Fruit fly (Drosophila melanogaster) whole organism, wandering third instar larva: Measurements from ENCODE around the gene Rchy1.

ENCODE experiments used
- Abd-B ChIP-seq: fragments of >200 bp; optimal IDR thresholded peaks from 2 replicates; lab custom pipeline; 2017; ENCODE audit warnings: missing biosample characterization, missing genetic modification characterization
- CG32264 ChIP-seq: fragments of 200-800 bp; sonication (Bioruptor generic); optimal IDR thresholded peaks from 2 replicates; lab custom pipeline; 2016; ENCODE audit warnings: missing biosample characterization, missing genetic modification characterization
- CG9705 ChIP-seq: fragments of 200-800 bp; sonication (Bioruptor generic); optimal IDR thresholded peaks from 2 replicates; lab custom pipeline; 2018; ENCODE audit warnings: missing biosample characterization, mild to moderate bottlenecking, missing genetic modification characterization
- CrebA ChIP-seq: fragments of 200-800 bp; sonication (Bioruptor generic); optimal IDR thresholded peaks from 2 replicates; lab custom pipeline; 2016; ENCODE audit warnings: missing biosample characterization, mild to moderate bottlenecking, missing genetic modification characterization, borderline replicate concordance
- Dfd ChIP-seq: fragments of >200 bp; optimal IDR thresholded peaks from 2 replicates; lab custom pipeline; 2017; ENCODE audit warnings: missing biosample characterization, missing genetic modification characterization
- Dif ChIP-seq: fragments of 200-275, 200-300 bp; sonication (Bioruptor generic); optimal IDR thresholded peaks from 2 replicates; lab custom pipeline; 2018; ENCODE audit warnings: missing biosample characterization, missing genetic modification characterization; ENCODE audit not compliant: partially characterized antibody
- GATAd ChIP-seq: sonication (Bioruptor generic); optimal IDR thresholded peaks from 2 replicates; lab custom pipeline; 2016; ENCODE audit warnings: missing biosample characterization, missing genetic modification characterization
- HLH106 ChIP-seq: fragments of 200-800 bp; optimal IDR thresholded peaks from 3 replicates; lab custom pipeline; 2019; ENCODE audit warnings: missing biosample characterization, mild to moderate bottlenecking, missing genetic modification characterization, moderate library complexity
- Hnf4 ChIP-seq: fragments of 200-800 bp; sonication (Bioruptor generic); optimal IDR thresholded peaks from 2 replicates; lab custom pipeline; 2016; ENCODE audit warnings: missing biosample characterization, mild to moderate bottlenecking, missing genetic modification characterization
- Hr78 ChIP-seq: fragments of >200 bp; optimal IDR thresholded peaks from 2 replicates; lab custom pipeline; 2017; ENCODE audit warnings: missing biosample characterization, missing genetic modification characterization
- Hr83 ChIP-seq: fragments of 200-300 bp; sonication (Bioruptor generic); optimal IDR thresholded peaks from 2 replicates; lab custom pipeline; 2016; ENCODE audit warnings: missing biosample characterization, mild to moderate bottlenecking, missing genetic modification characterization, moderate library complexity; ENCODE audit not compliant: poor library complexity, severe bottlenecking
- Jra ChIP-seq: sonication (Bioruptor generic); optimal IDR thresholded peaks from 2 replicates; lab custom pipeline; 2016; ENCODE audit warnings: missing biosample characterization, missing genetic modification characterization
- Mio ChIP-seq: sonication (Bioruptor generic); optimal IDR thresholded peaks from 2 replicates; lab custom pipeline; 2016; ENCODE audit warnings: missing biosample characterization, missing genetic modification characterization
- N ChIP-seq: fragments of >200 bp; optimal IDR thresholded peaks from 2 replicates; lab custom pipeline; 2018; ENCODE audit warnings: missing biosample characterization, missing external identifiers, missing genetic modification characterization
- OdsH ChIP-seq: fragments of 200-800 bp; sonication (Bioruptor generic); optimal IDR thresholded peaks from 2 replicates; lab custom pipeline; 2016; ENCODE audit warnings: missing biosample characterization, mild to moderate bottlenecking, missing genetic modification characterization
- Rel ChIP-seq, 2 experiments: fragments of 200-800 bp; sonication (Bioruptor generic) in 1 of 2; optimal IDR thresholded peaks; 2 replicates in 1 of 2; 3 replicates in 1 of 2; lab custom pipeline; 2016 to 2019; ENCODE audit warnings: mild to moderate bottlenecking in 2 of 2, missing biosample characterization in 2 of 2, missing genetic modification characterization in 2 of 2, moderate library complexity in 1 of 2
- Sp1 ChIP-seq: fragments of 200-800 bp; sonication (Bioruptor generic); optimal IDR thresholded peaks from 3 replicates; lab custom pipeline; 2019; ENCODE audit warnings: missing biosample characterization, mild to moderate bottlenecking, missing genetic modification characterization, moderate library complexity
- br ChIP-seq: fragments of 200-800 bp; sonication (Bioruptor generic); optimal IDR thresholded peaks from 2 replicates; lab custom pipeline; 2016; ENCODE audit warnings: missing biosample characterization, missing genetic modification characterization
- brk ChIP-seq: fragments of 200-800 bp; sonication (Bioruptor generic); optimal IDR thresholded peaks from 2 replicates; lab custom pipeline; 2016; ENCODE audit warnings: missing biosample characterization, mild to moderate bottlenecking, missing genetic modification characterization
- dl ChIP-seq, 2 experiments: fragments of 175-275, 200-275 bp in 1 of 2; fragments of 200-275 bp in 1 of 2; sonication (Bioruptor generic); optimal IDR thresholded peaks; lab custom pipeline; 2018; ENCODE audit warnings: mild to moderate bottlenecking in 2 of 2, missing biosample characterization in 2 of 2, missing genetic modification characterization in 2 of 2, moderate library complexity in 2 of 2; ENCODE audit not compliant: partially characterized antibody in 2 of 2, insufficient read depth in 1 of 2
- dsf ChIP-seq: sonication (Bioruptor generic); optimal IDR thresholded peaks from 2 replicates; lab custom pipeline; 2016; ENCODE audit warnings: missing biosample characterization, missing genetic modification characterization, borderline replicate concordance
- ey ChIP-seq: fragments of 200-800 bp; sonication (Bioruptor generic); optimal IDR thresholded peaks from 2 replicates; lab custom pipeline; 2016; ENCODE audit warnings: missing biosample characterization, missing genetic modification characterization
- foxo ChIP-seq, 2 experiments: fragments of 200-800 bp; sonication (Bioruptor generic); optimal IDR thresholded peaks; 2 replicates in 1 of 2; 3 replicates in 1 of 2; lab custom pipeline; 2016 to 2017; ENCODE audit warnings: missing biosample characterization in 2 of 2, missing genetic modification characterization in 2 of 2
- fru ChIP-seq: fragments of 200-800 bp; sonication (Bioruptor generic); optimal IDR thresholded peaks from 3 replicates; lab custom pipeline; 2016; ENCODE audit warnings: missing biosample characterization, mild to moderate bottlenecking, missing genetic modification characterization
- h ChIP-seq: fragments of 200-800 bp; sonication (Bioruptor generic); optimal IDR thresholded peaks from 3 replicates; lab custom pipeline; 2016; ENCODE audit warnings: missing biosample characterization, mild to moderate bottlenecking, missing genetic modification characterization
- jim ChIP-seq: fragments of 175-275, 200-325 bp; sonication (Bioruptor generic); optimal IDR thresholded peaks from 2 replicates; lab custom pipeline; 2016; ENCODE audit warnings: missing biosample characterization, mild to moderate bottlenecking, missing genetic modification characterization
- lola ChIP-seq: fragments of >200 bp; optimal IDR thresholded peaks from 2 replicates; lab custom pipeline; 2017; ENCODE audit warnings: missing biosample characterization, missing genetic modification characterization
- pan ChIP-seq: fragments of >200 bp; optimal IDR thresholded peaks from 2 replicates; lab custom pipeline; 2017
- psq ChIP-seq: fragments of 200-800 bp; sonication (Bioruptor generic); optimal IDR thresholded peaks from 3 replicates; lab custom pipeline; 2017; ENCODE audit warnings: missing biosample characterization, mild to moderate bottlenecking, missing genetic modification characterization, moderate library complexity
- rgr ChIP-seq: fragments of 200-800 bp; sonication (Bioruptor generic); optimal IDR thresholded peaks from 3 replicates; lab custom pipeline; 2016; ENCODE audit warnings: missing biosample characterization, mild to moderate bottlenecking, missing genetic modification characterization
- sage ChIP-seq: fragments of 200-800 bp; sonication (Bioruptor generic); optimal IDR thresholded peaks from 2 replicates; lab custom pipeline; 2016; ENCODE audit warnings: missing biosample characterization, mild to moderate bottlenecking, missing genetic modification characterization
- sv ChIP-seq: fragments of 200-800 bp; sonication (Bioruptor generic); optimal IDR thresholded peaks from 3 replicates; lab custom pipeline; 2016; ENCODE audit warnings: missing biosample characterization, missing genetic modification characterization
- tai ChIP-seq: sonication (Bioruptor generic); optimal IDR thresholded peaks from 2 replicates; lab custom pipeline; 2016; ENCODE audit warnings: missing biosample characterization, missing genetic modification characterization
- usp ChIP-seq: fragments of >200 bp; optimal IDR thresholded peaks from 2 replicates; lab custom pipeline; 2017; ENCODE audit warnings: missing biosample characterization, missing genetic modification characterization
- woc ChIP-seq: sonication (Bioruptor generic); optimal IDR thresholded peaks from 2 replicates; lab custom pipeline; 2016; ENCODE audit warnings: missing biosample characterization, mild to moderate bottlenecking, missing genetic modification characterization

Gene Rchy1

dm6 chr2L:6465497-6465896, at the start of gene Rchy1:
Rchy1 (minus strand) TSS chr2L:6465669.
- no peak for TF ChIP-seq CrebA
- TF ChIP-seq Dif (GFP tag; lab: Kevin White, UChicago): no peak
- no peak for TF ChIP-seq Mio (GFP tag; lab: Kevin White, UChicago)
- no peak for TF ChIP-seq Hr78 (GFP tag; lab: Kevin White, UChicago)
- no peak for TF ChIP-seq foxo (GFP tag; optimal IDR thresholded peaks at IDR 0.05; lab: Kevin White, UChicago)
- TF ChIP-seq rgr: peak; percentile 49
- no peak for TF ChIP-seq lola
- no peak for TF ChIP-seq Jra
- TF ChIP-seq Abd-B (GFP tag; lab: Kevin White, UChicago): no peak
- peak; percentile 35 for TF ChIP-seq h (GFP tag; lab: Kevin White, UChicago)
- no peak for TF ChIP-seq Dfd (GFP tag; lab: Kevin White, UChicago)
- no peak for TF ChIP-seq psq (GFP tag; lab: Kevin White, UChicago)
- no peak for TF ChIP-seq CG9705 (GFP tag; lab: Kevin White, UChicago)
- no peak for TF ChIP-seq tai
- TF ChIP-seq ey (GFP tag; lab: Kevin White, UChicago): no peak
- TF ChIP-seq Hr83 (GFP tag; lab: Kevin White, UChicago): peak; percentile 45
- TF ChIP-seq woc (GFP tag; lab: Kevin White, UChicago): no peak
- no peak for TF ChIP-seq Hnf4 (GFP tag; lab: Kevin White, UChicago)
- no peak for TF ChIP-seq dl (GFP tag; optimal IDR thresholded peaks at IDR 0.05; lab: Kevin White, UChicago; ENCODE audit: insufficient read depth in 1 of 2, partially characterized antibody in 2 of 2)
- TF ChIP-seq HLH106 (tag; lab: Kevin White, UChicago): no peak
- no peak for TF ChIP-seq sv
- TF ChIP-seq dsf (GFP tag; lab: Kevin White, UChicago): no peak
- no peak for TF ChIP-seq Rel (GFP tag; optimal IDR thresholded peaks at IDR 0.05; lab: Kevin White, UChicago)
- TF ChIP-seq Rel (tag; optimal IDR thresholded peaks at IDR 0.05; lab: Kevin White, UChicago): peak; percentile 79
- TF ChIP-seq br (GFP tag; lab: Kevin White, UChicago): no peak
- no peak for TF ChIP-seq jim (GFP tag; lab: Kevin White, UChicago)
- no peak for TF ChIP-seq OdsH (GFP tag; lab: Kevin White, UChicago)
- TF ChIP-seq brk (GFP tag; lab: Kevin White, UChicago): no peak
- TF ChIP-seq fru (GFP tag; lab: Kevin White, UChicago): no peak
- TF ChIP-seq pan: no peak
- no peak for TF ChIP-seq GATAd (GFP tag; lab: Kevin White, UChicago)
- no peak for TF ChIP-seq usp (GFP tag; lab: Kevin White, UChicago)
- TF ChIP-seq sage: no peak
- TF ChIP-seq Sp1 (GFP tag; lab: Kevin White, UChicago): no peak

DNA sequence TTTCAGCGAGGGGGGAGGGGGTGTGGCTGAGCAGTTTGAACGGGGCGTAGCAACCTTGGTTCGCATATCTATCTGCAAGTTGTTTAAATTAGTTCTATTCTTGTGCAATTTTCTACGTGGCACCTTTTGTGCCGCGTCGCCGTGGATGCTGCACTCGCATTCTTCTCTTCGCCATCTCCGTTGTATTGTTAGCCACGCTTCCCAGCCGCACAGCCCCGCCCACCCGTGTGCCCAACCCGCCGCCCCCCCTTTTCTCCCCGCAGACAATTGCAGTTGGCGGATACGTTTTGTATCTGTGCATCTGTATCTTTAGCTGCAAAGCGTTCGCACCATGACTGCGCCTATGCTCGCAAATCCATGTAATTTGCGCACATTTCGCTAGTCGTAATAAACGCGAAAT, 48.5 kb upstream of the Rchy1 start:
- TF ChIP-seq sage (no peak), psq (GFP tag; lab: Kevin White, UChicago) (no peak), brk (GFP tag; lab: Kevin White, UChicago) (no peak), Jra (no peak), OdsH (GFP tag; lab: Kevin White, UChicago) (no peak), CG9705 (GFP tag; lab: Kevin White, UChicago) (no peak), Hr83 (GFP tag; lab: Kevin White, UChicago) (no peak), Hr78 (GFP tag; lab: Kevin White, UChicago) (no peak), N (GFP tag; lab: Kevin White, UChicago) (no peak), br (GFP tag; lab: Kevin White, UChicago) (no peak), Rel (GFP tag; optimal IDR thresholded peaks at IDR 0.05; lab: Kevin White, UChicago) (no peak), Rel (tag; optimal IDR thresholded peaks at IDR 0.05; lab: Kevin White, UChicago) (no peak), GATAd (GFP tag; lab: Kevin White, UChicago) (no peak), CG32264 (GFP tag; lab: Kevin White, UChicago) (no peak)

DNA sequence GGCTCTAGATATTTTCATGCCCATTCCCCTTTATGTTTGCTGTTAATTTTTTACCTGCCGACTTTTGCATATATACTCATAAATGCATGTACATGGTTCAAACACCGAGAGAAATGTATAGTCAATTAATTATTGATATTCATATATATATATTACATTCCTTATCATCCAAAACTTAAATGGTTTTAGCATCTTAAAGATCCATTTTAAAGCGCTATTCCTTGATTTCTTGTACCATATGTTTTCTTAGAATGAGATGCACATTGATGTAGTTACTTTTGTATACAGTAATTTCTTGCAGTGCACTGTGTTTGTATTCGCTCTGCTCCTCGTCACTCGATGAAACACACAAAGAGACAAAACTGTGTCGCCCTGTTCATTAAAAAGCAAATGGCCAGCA, 43.2 kb upstream of the Rchy1 start:
- TF ChIP-seq Dif (GFP tag; lab: Kevin White, UChicago) (no peak), fru (GFP tag; lab: Kevin White, UChicago) (peak; percentile 9)
- TF ChIP-seq, all 38 proteins: peak for 1
